Worm (Caenorhabditis elegans): ENCODE results near the gene Y51A2B.2.

DNA sequence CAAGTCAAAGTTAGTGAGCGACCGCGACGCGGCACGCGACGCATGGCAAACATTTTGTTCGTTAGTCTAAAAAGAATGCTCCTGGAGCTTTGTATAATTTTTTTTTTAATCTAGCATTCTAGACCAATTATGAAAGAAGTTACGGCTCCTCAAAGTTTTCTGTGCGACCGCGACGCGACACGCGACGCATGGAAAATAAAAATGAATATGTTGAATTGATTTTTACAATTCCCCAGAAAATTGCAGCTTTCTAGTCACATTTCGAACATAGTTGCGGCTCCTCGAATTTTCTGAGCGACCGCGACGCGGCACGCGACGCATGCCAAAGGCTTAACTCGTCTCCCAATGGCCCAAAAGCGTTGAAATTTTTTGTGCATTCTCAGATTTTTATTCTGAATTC, 50.2 kb downstream of the Y51A2B.2 start, which contains the start of gene ZK262.4:
- TF ChIP-seq ttx-3 (tag; optimal IDR thresholded peaks at IDR 0.05) (no peak), ceh-48 (tag; optimal IDR thresholded peaks at IDR 0.05) (no peak), ceh-18 (tag; optimal IDR thresholded peaks at IDR 0.05) (no peak), ceh-24 (tag; optimal IDR thresholded peaks at IDR 0.05) (no peak), elt-2 (tag; optimal IDR thresholded peaks at IDR 0.05) (no peak), dmd-4 (tag; optimal IDR thresholded peaks at IDR 0.05; ENCODE audit: borderline replicate concordance) (no peak), madf-2 (tag; optimal IDR thresholded peaks at IDR 0.05) (no peak)

Measured in whole organism, late embryonic.